Fruit fly (Drosophila melanogaster) whole organism, embryonic: ENCODE data around the gene CG33298.

Experiments
- Antp ChIP-seq: fragments of 200-800 bp; sonication (Bioruptor generic); optimal IDR thresholded peaks from 3 replicates; lab custom pipeline; 2016; ENCODE audit warnings: missing biosample characterization, missing genetic modification characterization
- Asciz ChIP-seq: fragments of 200-800 bp; sonication (Bioruptor generic); optimal IDR thresholded peaks from 2 replicates; lab custom pipeline; 2017; ENCODE audit warnings: missing biosample characterization, mild to moderate bottlenecking, missing genetic modification characterization, missing genetic modification reagents
- CG11560 ChIP-seq: fragments of 200-800 bp; sonication (Bioruptor generic); IDR thresholded peaks from 3 replicates; pipeline ENCODE4 v1.3.6; 2022; ENCODE audit warnings: missing biosample characterization, missing genetic modification characterization
- CG12219 ChIP-seq: fragments of 200-800 bp; sonication (Bioruptor generic); optimal IDR thresholded peaks from 3 replicates; lab custom pipeline; 2018; ENCODE audit warnings: missing biosample characterization, mild to moderate bottlenecking, missing genetic modification characterization
- CG13894 ChIP-seq: fragments of 200-800 bp; sonication (Bioruptor generic); optimal IDR thresholded peaks from 3 replicates; lab custom pipeline; 2018; ENCODE audit warnings: missing biosample characterization, mild to moderate bottlenecking, missing genetic modification characterization, moderate library complexity
- CG14860 ChIP-seq: fragments of 200-800 bp; sonication (Bioruptor generic); IDR thresholded peaks from 3 replicates; pipeline ENCODE4 v1.3.6; 2022; ENCODE audit warnings: missing biosample characterization, missing genetic modification characterization; ENCODE audit not compliant: partially characterized antibody
- CG17612 ChIP-seq: fragments of 200-800 bp; sonication (Bioruptor generic); IDR thresholded peaks from 2 replicates; pipeline ENCODE4 v1.3.6; 2022; ENCODE audit warnings: missing biosample characterization, missing genetic modification characterization
- CG18011 ChIP-seq: fragments of 200-800 bp; sonication (Bioruptor generic); optimal IDR thresholded peaks from 2 replicates; lab custom pipeline; 2017; ENCODE audit warnings: missing biosample characterization, missing genetic modification characterization, mild to moderate bottlenecking, moderate library complexity, missing genotype
- CG18599 ChIP-seq: fragments of 200-800 bp; sonication (Bioruptor generic); optimal IDR thresholded peaks from 3 replicates; lab custom pipeline; 2017; ENCODE audit warnings: missing biosample characterization, missing genetic modification characterization, mild to moderate bottlenecking, moderate library complexity, missing genetic modification reagents
- CG2129 ChIP-seq: fragments of 200-800 bp; sonication (Bioruptor generic); IDR thresholded peaks from 2 replicates; pipeline ENCODE4 v1.3.6; 2022; ENCODE audit warnings: missing biosample characterization, missing genetic modification characterization; ENCODE audit not compliant: partially characterized antibody
- CG3407 ChIP-seq: fragments of 200-800 bp; sonication (Bioruptor generic); optimal IDR thresholded peaks from 2 replicates; lab custom pipeline; 2018; ENCODE audit warnings: missing biosample characterization, mild to moderate bottlenecking, missing genetic modification characterization
- CG34376 ChIP-seq: fragments of 200-800 bp; sonication (Bioruptor generic); optimal IDR thresholded peaks from 2 replicates; lab custom pipeline; 2018; ENCODE audit warnings: missing biosample characterization, mild to moderate bottlenecking, missing genetic modification characterization
- CG3847 ChIP-seq: fragments of 200-800 bp; sonication (Bioruptor generic); IDR thresholded peaks from 2 replicates; pipeline ENCODE4 v1.3.6; 2022; ENCODE audit warnings: missing biosample characterization, missing genetic modification characterization
- CG43689 ChIP-seq: fragments of 200-800 bp; sonication (Bioruptor generic); IDR thresholded peaks from 2 replicates; pipeline ENCODE4 v1.3.6; 2022; ENCODE audit warnings: missing biosample characterization, missing genetic modification characterization
- CG4854 ChIP-seq: fragments of 200-800 bp; sonication (Bioruptor generic); optimal IDR thresholded peaks from 2 replicates; lab custom pipeline; 2016; ENCODE audit warnings: missing biosample characterization, missing genetic modification characterization, inconsistent platforms
- CG6654 ChIP-seq: fragments of 200-800 bp; sonication (Bioruptor generic); optimal IDR thresholded peaks from 2 replicates; lab custom pipeline; 2017; ENCODE audit warnings: missing biosample characterization, mild to moderate bottlenecking, missing genetic modification characterization
- CG7271 ChIP-seq: fragments of 200-800 bp; sonication (Bioruptor generic); optimal IDR thresholded peaks from 2 replicates; lab custom pipeline; 2018; ENCODE audit warnings: missing biosample characterization, mild to moderate bottlenecking, missing genetic modification characterization, moderate library complexity
- CG8388 ChIP-seq: fragments of 200-800 bp; sonication (Bioruptor generic); optimal IDR thresholded peaks from 2 replicates; lab custom pipeline; 2019; ENCODE audit warnings: missing biosample characterization, mild to moderate bottlenecking, missing genetic modification characterization, moderate library complexity
- CG9609 ChIP-seq: fragments of 200-800 bp; sonication (Bioruptor generic); optimal IDR thresholded peaks from 3 replicates; lab custom pipeline; 2016; ENCODE audit warnings: missing biosample characterization, missing genetic modification characterization
- Camta ChIP-seq: fragments of 200-800 bp; sonication (Bioruptor generic); optimal IDR thresholded peaks from 2 replicates; lab custom pipeline; 2016; ENCODE audit warnings: missing biosample characterization, missing genetic modification characterization
- ERR ChIP-seq: fragments of 200-800 bp; sonication (Bioruptor generic); optimal IDR thresholded peaks from 2 replicates; lab custom pipeline; 2016; ENCODE audit warnings: missing biosample characterization, missing genetic modification characterization
- H2.0 ChIP-seq: fragments of 200-800 bp; sonication (Bioruptor generic); IDR thresholded peaks from 2 replicates; pipeline ENCODE4 v1.3.6; 2022; ENCODE audit warnings: missing biosample characterization, missing genetic modification characterization
- Lpt ChIP-seq: fragments of >200 bp; optimal IDR thresholded peaks from 2 replicates; lab custom pipeline; 2018; ENCODE audit warnings: missing biosample characterization, missing genetic modification characterization
- Mes4 ChIP-seq: fragments of 200-800 bp; sonication (Bioruptor generic); optimal IDR thresholded peaks from 2 replicates; lab custom pipeline; 2016; ENCODE audit warnings: missing biosample characterization, missing genetic modification characterization
- Sox100B ChIP-seq: fragments of 200-800 bp; sonication (Bioruptor generic); optimal IDR thresholded peaks from 3 replicates; lab custom pipeline; 2018; ENCODE audit warnings: missing biosample characterization, mild to moderate bottlenecking, missing genetic modification characterization
- Trl ChIP-seq, 3 experiments: fragments of >200 bp in 2 of 3; fragments of 200-800 bp in 1 of 3; sonication (Bioruptor generic) in 1 of 3; optimal IDR thresholded peaks; 2 replicates in 1 of 3; 3 replicates in 2 of 3; lab custom pipeline; 2016 to 2017; ENCODE audit warnings: missing biosample characterization in 1 of 3, missing genetic modification characterization in 1 of 3
- ab ChIP-seq: fragments of 200-800 bp; sonication (Bioruptor generic); optimal IDR thresholded peaks from 2 replicates; lab custom pipeline; 2016; ENCODE audit warnings: missing biosample characterization, missing genetic modification characterization
- ap ChIP-seq: fragments of 200-800 bp; sonication (Bioruptor generic); IDR thresholded peaks from 2 replicates; pipeline ENCODE4 v1.3.6; 2022; ENCODE audit warnings: missing biosample characterization, missing genetic modification characterization
- cad ChIP-seq: fragments of >200 bp; optimal IDR thresholded peaks from 2 replicates; lab custom pipeline; 2017; ENCODE audit warnings: missing biosample characterization, missing genetic modification characterization
- crp ChIP-seq, 2 experiments: fragments of 200-800 bp; sonication (Bioruptor generic); optimal IDR thresholded peaks; 2 replicates in 1 of 2; 3 replicates in 1 of 2; lab custom pipeline; 2017; ENCODE audit warnings: missing biosample characterization in 2 of 2, missing genetic modification characterization in 2 of 2, mild to moderate bottlenecking in 1 of 2, moderate library complexity in 1 of 2
- grau ChIP-seq: fragments of 200-800 bp; optimal IDR thresholded peaks from 3 replicates; lab custom pipeline; 2019; ENCODE audit warnings: missing biosample characterization, mild to moderate bottlenecking, missing genetic modification characterization, moderate library complexity
- gro ChIP-seq: fragments of 200-800 bp; sonication (Bioruptor generic); optimal IDR thresholded peaks from 2 replicates; lab custom pipeline; 2016; ENCODE audit warnings: missing biosample characterization, missing genetic modification characterization
- lab ChIP-seq: fragments of 200-800 bp; sonication (Bioruptor generic); optimal IDR thresholded peaks from 3 replicates; lab custom pipeline; 2017; ENCODE audit warnings: missing biosample characterization, missing genetic modification characterization, mild to moderate bottlenecking, moderate library complexity, missing genetic modification reagents
- maf-S ChIP-seq: fragments of 200-800 bp; sonication (Bioruptor generic); optimal IDR thresholded peaks from 2 replicates; lab custom pipeline; 2016; ENCODE audit warnings: missing biosample characterization, missing genetic modification characterization
- nerfin-2 ChIP-seq: fragments of 200-800 bp; sonication (Bioruptor generic); IDR thresholded peaks from 2 replicates; pipeline ENCODE4 v1.3.6; 2022; ENCODE audit warnings: missing biosample characterization, missing genetic modification characterization; ENCODE audit not compliant: partially characterized antibody
- onecut ChIP-seq: fragments of 200-800 bp; sonication (Bioruptor generic); IDR thresholded peaks from 2 replicates; pipeline ENCODE4 v1.3.6; 2022; ENCODE audit warnings: missing biosample characterization, missing genetic modification characterization
- peb ChIP-seq: fragments of 200-800 bp; sonication (Bioruptor generic); IDR thresholded peaks from 2 replicates; pipeline ENCODE4 v1.3.6; 2022; ENCODE audit warnings: missing biosample characterization, missing genetic modification characterization
- pho ChIP-seq: fragments of 200-800 bp; sonication (Bioruptor generic); optimal IDR thresholded peaks from 2 replicates; lab custom pipeline; 2016; ENCODE audit warnings: missing biosample characterization, missing genetic modification characterization
- pnt ChIP-seq: fragments of 200-800 bp; sonication (Bioruptor generic); optimal IDR thresholded peaks from 3 replicates; lab custom pipeline; 2016; ENCODE audit warnings: missing biosample characterization, missing genetic modification characterization
- pros ChIP-seq: fragments of 200-800 bp; sonication (Bioruptor generic); optimal IDR thresholded peaks from 3 replicates; lab custom pipeline; 2019; ENCODE audit warnings: missing biosample characterization, mild to moderate bottlenecking, missing genetic modification characterization, moderate library complexity
- rib ChIP-seq: fragments of 200-800 bp; sonication (Bioruptor generic); IDR thresholded peaks from 2 replicates; pipeline ENCODE4 v1.3.6; 2022; ENCODE audit warnings: missing biosample characterization, missing genetic modification characterization
- salm ChIP-seq: fragments of 200-800 bp; sonication (Bioruptor generic); optimal IDR thresholded peaks from 2 replicates; lab custom pipeline; 2018; ENCODE audit warnings: missing biosample characterization, mild to moderate bottlenecking, missing genetic modification characterization
- slp2 ChIP-seq: fragments of 200-800 bp; sonication (Bioruptor generic); optimal IDR thresholded peaks from 2 replicates; lab custom pipeline; 2016; ENCODE audit warnings: missing biosample characterization, missing genetic modification characterization
- tgo ChIP-seq: fragments of 200-800 bp; sonication (Bioruptor generic); IDR thresholded peaks from 3 replicates; pipeline ENCODE4 v1.3.6; 2022; ENCODE audit warnings: missing biosample characterization, missing genetic modification characterization
- toy ChIP-seq: fragments of 200-800 bp; sonication (Bioruptor generic); IDR thresholded peaks from 2 replicates; pipeline ENCODE4 v1.3.6; 2022; ENCODE audit warnings: missing biosample characterization, missing genetic modification characterization
- usp ChIP-seq: fragments of >200 bp; optimal IDR thresholded peaks from 2 replicates; lab custom pipeline; 2017; ENCODE audit warnings: missing biosample characterization, missing genetic modification characterization
- vfl ChIP-seq: fragments of 200-800 bp; sonication (Bioruptor generic); optimal IDR thresholded peaks from 2 replicates; lab custom pipeline; 2016; ENCODE audit warnings: missing biosample characterization, missing genetic modification characterization
- vnd ChIP-seq: fragments of 200-800 bp; sonication (Bioruptor generic); IDR thresholded peaks from 3 replicates; pipeline ENCODE4 v1.3.6; 2022; ENCODE audit warnings: missing biosample characterization, missing genetic modification characterization; ENCODE audit not compliant: partially characterized antibody

Gene CG33298

DNA sequence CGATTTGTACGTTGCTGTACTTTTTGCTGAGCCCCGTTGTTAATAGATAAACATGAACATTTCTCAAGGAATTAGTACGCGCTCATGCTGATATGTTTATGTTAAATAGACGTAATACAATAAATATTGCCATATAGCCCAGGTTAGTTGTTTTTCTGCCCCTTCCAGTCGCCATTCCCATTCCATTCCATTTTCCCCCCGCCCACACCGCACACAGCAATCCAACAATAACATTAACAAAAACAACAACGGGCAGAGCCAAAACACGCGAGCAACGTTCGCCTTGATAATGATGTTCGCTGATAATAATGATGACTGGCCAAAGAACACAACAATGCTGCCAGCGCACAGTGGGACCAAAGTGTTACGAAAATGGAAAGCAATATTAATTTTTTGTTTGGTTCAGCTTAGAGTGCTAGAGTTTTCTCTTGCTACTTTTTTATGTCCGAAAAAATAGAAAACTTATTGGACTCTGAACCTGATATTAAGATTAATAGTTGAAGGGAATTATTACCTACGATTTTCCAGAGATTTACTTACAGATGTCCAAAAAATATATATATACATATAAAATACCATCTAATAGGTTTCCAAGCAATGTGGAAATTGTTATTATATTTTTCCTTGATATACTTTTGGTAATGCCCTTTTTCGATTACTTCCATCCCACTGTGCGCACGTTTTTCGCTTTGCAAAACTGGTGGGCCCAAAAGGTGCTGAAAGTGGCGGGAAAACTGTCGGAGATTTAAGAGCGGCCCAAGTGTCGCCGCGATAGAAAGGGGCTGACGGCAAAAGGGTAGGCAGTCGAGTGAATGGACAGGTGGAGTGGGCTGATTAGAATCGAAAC, 74.5 kb downstream of the CG33298 start (continued):
- TF ChIP-seq CG2129 (GFP tag; lab: Robert Waterston, UW): no peak
- TF ChIP-seq CG7271 (tag; lab: Kevin White, UChicago): peak; percentile 56
- TF ChIP-seq nerfin-2 (GFP tag; lab: Robert Waterston, UW): no peak
- TF ChIP-seq lab: peak; percentile 98
- TF ChIP-seq cad: no peak
- peak; percentile 58 for TF ChIP-seq maf-S (GFP tag; lab: Kevin White, UChicago)
- TF ChIP-seq CG18599 (GFP tag; lab: Kevin White, UChicago): peak; percentile 98
- TF ChIP-seq grau (tag; lab: Kevin White, UChicago): peak; percentile 97
- TF ChIP-seq peb: peak; percentile 78
- TF ChIP-seq pros (GFP tag; lab: Kevin White, UChicago): peak; percentile 44
- peak; percentile 71; the same call in 1 of the 2 replicates for TF ChIP-seq CG17612 (GFP tag; lab: Robert Waterston, UW)
- peak; percentile 87 for TF ChIP-seq CG4854 (GFP tag; lab: Kevin White, UChicago)
- TF ChIP-seq CG3847 (GFP tag; lab: Robert Waterston, UW): peak; percentile 88
- TF ChIP-seq ab (GFP tag; lab: Kevin White, UChicago): peak; percentile 17
- 0 out of 2 replicates have a peak, but pooled peaks have one; percentile 78 for TF ChIP-seq rib (GFP tag; lab: Robert Waterston, UW)
- TF ChIP-seq Sox100B (GFP tag; lab: Kevin White, UChicago): peak; percentile 98
- TF ChIP-seq CG14860 (GFP tag; lab: Robert Waterston, UW): no peak; the same call in 2 of the 3 replicates
- peak; percentile 73 for TF ChIP-seq H2.0 (GFP tag; lab: Robert Waterston, UW)
- peak; percentile 80 for TF ChIP-seq Antp
- peak; percentile 77 for TF ChIP-seq Mes4 (GFP tag; lab: Kevin White, UChicago)
- TF ChIP-seq Asciz (GFP tag; lab: Kevin White, UChicago): peak; percentile 96
- TF ChIP-seq tgo (GFP tag; lab: Robert Waterston, UW): peak; percentile 92
- TF ChIP-seq CG9609 (GFP tag; lab: Kevin White, UChicago): peak; percentile 72
- TF ChIP-seq CG3407 (GFP tag; lab: Kevin White, UChicago): peak; percentile 88
- peak; percentile 83 for TF ChIP-seq Camta
- TF ChIP-seq CG43689: peak; percentile 67
- peak; percentile 37; the same call in 1 of the 3 replicates for TF ChIP-seq vnd (GFP tag; lab: Robert Waterston, UW)
- no peak for TF ChIP-seq usp
- TF ChIP-seq vfl: peak; percentile 92
- peak; percentile 81 for TF ChIP-seq pho (GFP tag; lab: Kevin White, UChicago)
- TF ChIP-seq CG12219: peak; percentile 89
- TF ChIP-seq pnt (GFP tag; lab: Kevin White, UChicago): peak; percentile 58
- TF ChIP-seq CG18011 (GFP tag; lab: Kevin White, UChicago): peak; percentile 79
- TF ChIP-seq CG34376 (GFP tag; lab: Kevin White, UChicago): peak; percentile 96
- peak; percentile 81 for TF ChIP-seq CG11560 (tag; lab: Robert Waterston, UW)
- peak; percentile 94 for TF ChIP-seq CG13894 (tag; lab: Kevin White, UChicago)
- TF ChIP-seq crp (GFP tag; optimal IDR thresholded peaks at IDR 0.05; lab: Kevin White, UChicago): peak; percentile 9 to 64
- no peak for TF ChIP-seq ERR (GFP tag; lab: Kevin White, UChicago)
- peak; percentile 93 for TF ChIP-seq salm (tag; lab: Kevin White, UChicago)
- peak; percentile 93 for TF ChIP-seq CG8388 (GFP tag; lab: Kevin White, UChicago)
- TF ChIP-seq CG6654: peak; percentile 90
- peak; percentile 80 for TF ChIP-seq slp2 (GFP tag; lab: Kevin White, UChicago)
- TF ChIP-seq Lpt (GFP tag; lab: Kevin White, UChicago): no peak
- no peak for TF ChIP-seq Trl (optimal IDR thresholded peaks at IDR 0.05; lab: Kevin White, UChicago)
- peak; percentile 81 for TF ChIP-seq Trl (GFP tag; optimal IDR thresholded peaks at IDR 0.05; lab: Kevin White, UChicago)
- TF ChIP-seq onecut: peak; percentile 87
- TF ChIP-seq ap: peak; percentile 82
- peak; percentile 72 for TF ChIP-seq toy (GFP tag; lab: Robert Waterston, UW)
- peak; percentile 85 for TF ChIP-seq gro (GFP tag; lab: Kevin White, UChicago)
